Worm (Caenorhabditis elegans): Measurements from ENCODE around the gene try-9.

DNA sequence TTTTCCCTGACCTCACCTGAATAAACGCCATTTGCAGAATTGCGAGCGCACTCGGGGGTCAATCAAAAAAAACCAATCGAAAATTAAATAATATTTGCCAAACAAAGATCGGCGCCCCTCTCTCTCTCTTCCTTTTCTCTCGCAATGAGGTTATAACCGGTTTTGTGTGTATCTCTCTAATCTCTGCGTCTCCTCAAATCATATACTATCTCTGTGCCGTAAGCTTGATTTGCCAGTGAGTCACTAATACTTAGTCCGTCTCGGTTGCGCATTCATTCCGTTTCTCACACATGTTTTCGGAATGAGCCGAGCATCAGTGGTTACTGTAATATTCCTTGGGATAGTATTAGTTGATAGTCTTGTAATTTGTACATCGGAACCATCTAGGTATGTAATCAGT is 5.9 kb upstream of the try-9 start:
- TF ChIP-seq him-1 (tag; optimal IDR thresholded peaks at IDR 0.05), result no peak
- TF ChIP-seq dao-5 (tag; optimal IDR thresholded peaks at IDR 0.05), result no peak

All from whole organism, L4/young adult.